Worm (Caenorhabditis elegans) whole organism, L4 larva: ENCODE data around the gene ced-7.

Experiments
- F44E2.7 ChIP-seq: fragments of 200-800 bp; sonication (Bioruptor generic); IDR thresholded peaks from 2 replicates; pipeline ENCODE4 v2.1.2; 2022; ENCODE audit warnings: missing genetic modification characterization, missing compliant biosample characterization
- Y105C5A.15 ChIP-seq: fragments of 200-800 bp; sonication (Bioruptor generic); IDR thresholded peaks from 2 replicates; pipeline ENCODE4 v1.3.6; 2022; ENCODE audit warnings: missing genetic modification characterization, missing compliant biosample characterization
- Y48G9A.11 ChIP-seq: fragments of 200-800 bp; sonication (Bioruptor generic); IDR thresholded peaks from 2 replicates; pipeline ENCODE4 v1.3.6; 2022; ENCODE audit warnings: missing genetic modification reagents, missing genetic modification characterization, missing compliant biosample characterization
- aly-2 ChIP-seq: sonication (generic microtip); optimal IDR thresholded peaks from 2 replicates; lab custom pipeline; 2018; ENCODE audit warnings: missing biosample characterization, missing genetic modification characterization
- ceh-28 ChIP-seq: fragments of 150-350 bp; optimal IDR thresholded peaks from 2 replicates; lab custom pipeline; 2014; ENCODE audit warnings: missing biosample characterization, missing genetic modification reagents, missing genetic modification characterization
- ceh-62 ChIP-seq: sonication (generic microtip); optimal IDR thresholded peaks from 2 replicates; lab custom pipeline; 2017; ENCODE audit warnings: missing biosample characterization, missing genetic modification characterization
- ceh-82 ChIP-seq: sonication (generic microtip); optimal IDR thresholded peaks from 2 replicates; lab custom pipeline; 2017; ENCODE audit warnings: missing biosample characterization, missing genetic modification characterization
- cey-2 ChIP-seq: sonication (generic microtip); optimal IDR thresholded peaks from 3 replicates; lab custom pipeline; 2017; ENCODE audit warnings: missing genetic modification characterization, mild to moderate bottlenecking, missing compliant biosample characterization, antibody characterized with exemption, borderline replicate concordance; ENCODE audit not compliant: insufficient read depth
- lsy-2 ChIP-seq, 2 experiments: fragments of 150-350 bp in 1 of 2; sonication (generic microtip) in 1 of 2; optimal IDR thresholded peaks; 2 replicates each; lab custom pipeline; 2014 to 2017; ENCODE audit warnings: missing biosample characterization in 2 of 2, missing genetic modification characterization in 2 of 2
- nhr-237 ChIP-seq: sonication (generic microtip); optimal IDR thresholded peaks from 2 replicates; lab custom pipeline; 2017; ENCODE audit warnings: missing biosample characterization, missing genetic modification characterization
- pha-4 ChIP-seq, 2 experiments: fragments of 150-350 bp in 1 of 2; fragments of 200-800 bp in 1 of 2; sonication (Bioruptor generic) in 1 of 2; IDR thresholded peaks in 1 of 2; optimal IDR thresholded peaks in 1 of 2; 2 replicates each; pipeline versions ENCODE4 v1.3.6 to Lab custom; 2014 to 2022; ENCODE audit warnings: missing genetic modification characterization in 2 of 2, missing genetic modification reagents in 2 of 2, missing biosample characterization in 1 of 2, missing compliant biosample characterization in 1 of 2
- snpc-4 ChIP-seq: fragments of 150-350 bp; optimal IDR thresholded peaks from 2 replicates; lab custom pipeline; 2014; ENCODE audit warnings: missing biosample characterization, missing genetic modification characterization
- unc-62 ChIP-seq, 3 experiments: fragments of 150-350 bp in 1 of 3; sonication (generic microtip); optimal IDR thresholded peaks in 2 of 3; peaks in 1 of 3; 1 replicate in 1 of 3; 2 replicates in 2 of 3; lab custom pipeline; 2014 to 2017; ENCODE audit warnings: missing biosample characterization in 3 of 3, missing genetic modification characterization in 3 of 3, missing genetic modification reagents in 3 of 3, missing genotype in 1 of 3

ce11 chrIII:9542816-9543215, 37.1 kb downstream of the ced-7 start, which contains the start of gene eif-2Balpha:
- TF ChIP-seq pha-4 (GFP tag; IDR thresholded peaks at IDR 0.05; lab: Robert Waterston, UW) = no peak
- TF ChIP-seq pha-4 (tag; optimal IDR thresholded peaks at IDR 0.05; lab: Kevin White, UChicago) = no peak
- no peak for TF ChIP-seq unc-62 (GFP tag; optimal IDR thresholded peaks at IDR 0.05 in 1 of 2; lab: Kevin White, UChicago)
- TF ChIP-seq unc-62 (tag; optimal IDR thresholded peaks at IDR 0.05; lab: Kevin White, UChicago) = no peak
- TF ChIP-seq Y48G9A.11 (GFP tag; lab: Robert Waterston, UW) = no peak
- no peak for TF ChIP-seq aly-2 (tag; lab: Kevin White, UChicago)
- no peak for TF ChIP-seq ceh-82 (tag; lab: Kevin White, UChicago)
- no peak for TF ChIP-seq ceh-62 (tag; lab: Kevin White, UChicago)
- peak in 1 of 2 experiments; percentile 84 for TF ChIP-seq lsy-2 (tag; optimal IDR thresholded peaks at IDR 0.05; lab: Kevin White, UChicago)
- TF ChIP-seq F44E2.7 = no peak
- TF ChIP-seq snpc-4 (tag; lab: Kevin White, UChicago) = no peak
- no peak for TF ChIP-seq nhr-237 (tag; lab: Kevin White, UChicago)
- TF ChIP-seq Y105C5A.15 (GFP tag; lab: Robert Waterston, UW) = no peak
- no peak for TF ChIP-seq ceh-28 (tag; lab: Kevin White, UChicago)
- no peak for TF ChIP-seq cey-2
